Fruit fly (Drosophila melanogaster) whole organism, embryonic: Measurements from ENCODE around the gene PGRP-LE.

Experiments used
- CG12155 ChIP-seq: fragments of 200-800 bp; sonication (Bioruptor generic); optimal IDR thresholded peaks from 3 replicates; lab custom pipeline; 2016; ENCODE audit warnings: missing biosample characterization, missing genetic modification characterization
- CG1233 ChIP-seq: fragments of 200-800 bp; sonication (Bioruptor generic); optimal IDR thresholded peaks from 4 replicates; lab custom pipeline; 2018; ENCODE audit warnings: missing biosample characterization, mild to moderate bottlenecking, missing genetic modification characterization
- CG12942 ChIP-seq: fragments of 200-800 bp; sonication (Bioruptor generic); optimal IDR thresholded peaks from 3 replicates; lab custom pipeline; 2016; ENCODE audit warnings: missing biosample characterization, missing genetic modification characterization
- CG14667 ChIP-seq: fragments of 200-800 bp; sonication (Bioruptor generic); IDR thresholded peaks from 2 replicates; pipeline ENCODE4 v1.3.6; 2022; ENCODE audit warnings: missing biosample characterization, missing genetic modification characterization
- CG14710 ChIP-seq: fragments of 200-800 bp; sonication (Bioruptor generic); optimal IDR thresholded peaks from 3 replicates; lab custom pipeline; 2019; ENCODE audit warnings: missing biosample characterization, mild to moderate bottlenecking, missing genetic modification characterization, moderate library complexity
- CG15073 ChIP-seq: fragments of 200-800 bp; sonication (Bioruptor generic); optimal IDR thresholded peaks from 2 replicates; lab custom pipeline; 2016; ENCODE audit warnings: missing biosample characterization, missing genetic modification characterization
- CG2202 ChIP-seq: fragments of 200-800 bp; sonication (Bioruptor generic); optimal IDR thresholded peaks from 2 replicates; lab custom pipeline; 2018; ENCODE audit warnings: missing biosample characterization, mild to moderate bottlenecking, missing genetic modification characterization
- CG31224 ChIP-seq: fragments of 200-800 bp; sonication (Bioruptor generic); IDR thresholded peaks from 2 replicates; pipeline ENCODE4 v1.3.6; 2022; ENCODE audit warnings: missing biosample characterization, missing genetic modification characterization
- CG31441 ChIP-seq: fragments of 200-800 bp; sonication (Bioruptor generic); IDR thresholded peaks from 2 replicates; pipeline ENCODE4 v1.3.6; 2022; ENCODE audit warnings: missing biosample characterization, missing genetic modification characterization
- CG3163 ChIP-seq: fragments of 200-800 bp; sonication (Bioruptor generic); optimal IDR thresholded peaks from 3 replicates; lab custom pipeline; 2016; ENCODE audit warnings: missing biosample characterization, missing genetic modification characterization
- CG4282 ChIP-seq: fragments of 200-800 bp; sonication (Bioruptor generic); optimal IDR thresholded peaks from 2 replicates; lab custom pipeline; 2016; ENCODE audit warnings: missing biosample characterization, missing genetic modification characterization
- CG4424 ChIP-seq: fragments of 200-800 bp; sonication (Bioruptor generic); optimal IDR thresholded peaks from 3 replicates; lab custom pipeline; 2016; ENCODE audit warnings: missing biosample characterization, missing genetic modification characterization
- CG7271 ChIP-seq: fragments of 200-800 bp; sonication (Bioruptor generic); optimal IDR thresholded peaks from 2 replicates; lab custom pipeline; 2018; ENCODE audit warnings: missing biosample characterization, mild to moderate bottlenecking, missing genetic modification characterization, moderate library complexity
- CG7745 ChIP-seq: fragments of 200-800 bp; sonication (Bioruptor generic); optimal IDR thresholded peaks from 2 replicates; lab custom pipeline; 2018; ENCODE audit warnings: missing biosample characterization, mild to moderate bottlenecking, missing genetic modification characterization, moderate library complexity
- CG8281 ChIP-seq: fragments of 200-800 bp; sonication (Bioruptor generic); optimal IDR thresholded peaks from 2 replicates; lab custom pipeline; 2018; ENCODE audit warnings: missing biosample characterization, mild to moderate bottlenecking, missing genetic modification characterization, moderate library complexity
- CG8359 ChIP-seq: fragments of 200-800 bp; sonication (Bioruptor generic); optimal IDR thresholded peaks from 2 replicates; lab custom pipeline; 2017; ENCODE audit warnings: missing biosample characterization, mild to moderate bottlenecking, missing genetic modification characterization, borderline replicate concordance
- CG9215 ChIP-seq: fragments of 200-800 bp; sonication (Bioruptor generic); IDR thresholded peaks from 2 replicates; pipeline ENCODE4 v1.3.6; 2022; ENCODE audit warnings: missing biosample characterization, missing genetic modification characterization
- CG9727 ChIP-seq: fragments of 200-800 bp; sonication (Bioruptor generic); optimal IDR thresholded peaks from 3 replicates; lab custom pipeline; 2017; ENCODE audit warnings: missing biosample characterization, mild to moderate bottlenecking, missing genetic modification characterization
- Dp ChIP-seq: fragments of 200-800 bp; sonication (Bioruptor generic); optimal IDR thresholded peaks from 2 replicates; lab custom pipeline; 2018; ENCODE audit warnings: missing biosample characterization, mild to moderate bottlenecking, missing genetic modification characterization, moderate library complexity
- Eip74EF ChIP-seq, 2 experiments: fragments of 200-800 bp in 1 of 2; fragments of >200 bp in 1 of 2; sonication (Bioruptor generic) in 1 of 2; optimal IDR thresholded peaks; 2 replicates each; lab custom pipeline; 2017 to 2019; ENCODE audit warnings: missing biosample characterization in 2 of 2, missing genetic modification characterization in 2 of 2, mild to moderate bottlenecking in 1 of 2, moderate library complexity in 1 of 2
- Fer1 ChIP-seq: fragments of 200-800 bp; sonication (Bioruptor generic); optimal IDR thresholded peaks from 2 replicates; lab custom pipeline; 2017; ENCODE audit warnings: missing biosample characterization, mild to moderate bottlenecking, missing genetic modification characterization
- HLH4C ChIP-seq: fragments of 200-800 bp; sonication (Bioruptor generic); IDR thresholded peaks from 3 replicates; pipeline ENCODE4 v1.3.6; 2022; ENCODE audit warnings: missing biosample characterization, missing genetic modification characterization; ENCODE audit not compliant: partially characterized antibody
- HmgZ ChIP-seq: fragments of 200-800 bp; sonication (Bioruptor generic); optimal IDR thresholded peaks from 2 replicates; lab custom pipeline; 2018; ENCODE audit warnings: missing biosample characterization, mild to moderate bottlenecking, missing genetic modification characterization
- MESR4 ChIP-seq: fragments of 200-800 bp; sonication (Bioruptor generic); optimal IDR thresholded peaks from 2 replicates; lab custom pipeline; 2018; ENCODE audit warnings: missing biosample characterization, mild to moderate bottlenecking, missing genetic modification characterization, moderate library complexity
- NC2β ChIP-seq: fragments of 200-800 bp; sonication (Bioruptor generic); optimal IDR thresholded peaks from 2 replicates; lab custom pipeline; 2016; ENCODE audit warnings: missing biosample characterization, missing genetic modification characterization
- Nf-YB ChIP-seq: fragments of 200-800 bp; sonication (Bioruptor generic); optimal IDR thresholded peaks from 3 replicates; lab custom pipeline; 2019; ENCODE audit warnings: missing biosample characterization, mild to moderate bottlenecking, missing genetic modification characterization, moderate library complexity
- Ptx1 ChIP-seq: fragments of 200-800 bp; sonication (Bioruptor generic); IDR thresholded peaks from 2 replicates; pipeline ENCODE4 v1.3.6; 2022; ENCODE audit warnings: missing biosample characterization, missing genetic modification characterization
- Spps ChIP-seq: fragments of 200-800 bp; sonication (Bioruptor generic); optimal IDR thresholded peaks from 2 replicates; lab custom pipeline; 2018; ENCODE audit warnings: missing biosample characterization, mild to moderate bottlenecking, missing genetic modification characterization
- Taf1 ChIP-seq: fragments of 200-800 bp; sonication (Bioruptor generic); IDR thresholded peaks from 2 replicates; pipeline ENCODE4 v1.3.6; 2022; ENCODE audit warnings: missing biosample characterization, missing genetic modification characterization
- Trl ChIP-seq, 3 experiments: fragments of >200 bp in 2 of 3; fragments of 200-800 bp in 1 of 3; sonication (Bioruptor generic) in 1 of 3; optimal IDR thresholded peaks; 2 replicates in 1 of 3; 3 replicates in 2 of 3; lab custom pipeline; 2016 to 2017; ENCODE audit warnings: missing biosample characterization in 1 of 3, missing genetic modification characterization in 1 of 3
- Usf ChIP-seq: fragments of 200-800 bp; sonication (Bioruptor generic); optimal IDR thresholded peaks from 2 replicates; lab custom pipeline; 2017; ENCODE audit warnings: missing genotype, missing biosample characterization, missing genetic modification characterization
- aop ChIP-seq: fragments of 200-800 bp; sonication (Bioruptor generic); IDR thresholded peaks from 2 replicates; pipeline ENCODE4 v1.3.6; 2022; ENCODE audit warnings: missing biosample characterization, missing genetic modification characterization
- ap ChIP-seq: fragments of 200-800 bp; sonication (Bioruptor generic); IDR thresholded peaks from 2 replicates; pipeline ENCODE4 v1.3.6; 2022; ENCODE audit warnings: missing biosample characterization, missing genetic modification characterization
- ci ChIP-seq: fragments of 200-800 bp; sonication (Bioruptor generic); IDR thresholded peaks from 3 replicates; pipeline ENCODE4 v1.3.6; 2022; ENCODE audit warnings: missing biosample characterization, missing genetic modification characterization
- dpn ChIP-seq, 2 experiments: fragments of 200-800 bp; sonication (Bioruptor generic); optimal IDR thresholded peaks; 3 replicates each; lab custom pipeline; 2016; ENCODE audit warnings: missing biosample characterization in 2 of 2, missing genetic modification characterization in 2 of 2
- fru ChIP-seq: fragments of >200 bp; optimal IDR thresholded peaks from 2 replicates; lab custom pipeline; 2017
- grau ChIP-seq: fragments of 200-800 bp; optimal IDR thresholded peaks from 3 replicates; lab custom pipeline; 2019; ENCODE audit warnings: missing biosample characterization, mild to moderate bottlenecking, missing genetic modification characterization, moderate library complexity
- inv ChIP-seq: fragments of 200-800 bp; sonication (Bioruptor generic); IDR thresholded peaks from 2 replicates; pipeline ENCODE4 v1.3.6; 2022; ENCODE audit warnings: missing biosample characterization, missing genetic modification characterization; ENCODE audit not compliant: partially characterized antibody
- jing ChIP-seq: fragments of 200-800 bp; sonication (Bioruptor generic); optimal IDR thresholded peaks from 2 replicates; lab custom pipeline; 2018; ENCODE audit warnings: missing biosample characterization, mild to moderate bottlenecking, missing genetic modification characterization
- kah ChIP-seq: fragments of 200-800 bp; sonication (Bioruptor generic); optimal IDR thresholded peaks from 2 replicates; lab custom pipeline; 2018; ENCODE audit warnings: missing biosample characterization, mild to moderate bottlenecking, missing genetic modification characterization
- lola ChIP-seq, 3 experiments: fragments of >200 bp in 2 of 3; fragments of 200-800 bp in 1 of 3; sonication (Bioruptor generic) in 1 of 3; optimal IDR thresholded peaks; 2 replicates each; lab custom pipeline; 2017 to 2019; ENCODE audit warnings: missing biosample characterization in 3 of 3, missing genetic modification characterization in 3 of 3, mild to moderate bottlenecking in 1 of 3, moderate library complexity in 1 of 3
- mam ChIP-seq: fragments of 200-800 bp; sonication (Bioruptor generic); optimal IDR thresholded peaks from 3 replicates; lab custom pipeline; 2016; ENCODE audit warnings: missing biosample characterization, missing genetic modification characterization
- nau ChIP-seq: fragments of 200-800 bp; sonication (Bioruptor generic); optimal IDR thresholded peaks from 3 replicates; lab custom pipeline; 2017; ENCODE audit warnings: missing biosample characterization, mild to moderate bottlenecking, missing genetic modification characterization, missing genetic modification reagents
- oc ChIP-seq: fragments of 200-800 bp; sonication (Bioruptor generic); optimal IDR thresholded peaks from 2 replicates; lab custom pipeline; 2018; ENCODE audit warnings: missing biosample characterization, mild to moderate bottlenecking, missing genetic modification characterization, moderate library complexity
- psq ChIP-seq: fragments of 200-800 bp; sonication (Bioruptor generic); optimal IDR thresholded peaks from 2 replicates; lab custom pipeline; 2017; ENCODE audit warnings: missing biosample characterization, missing genetic modification characterization
- rib ChIP-seq: fragments of 200-800 bp; sonication (Bioruptor generic); IDR thresholded peaks from 2 replicates; pipeline ENCODE4 v1.3.6; 2022; ENCODE audit warnings: missing biosample characterization, missing genetic modification characterization
- ttk ChIP-seq: fragments of 200-800 bp; sonication (Bioruptor generic); IDR thresholded peaks from 2 replicates; pipeline ENCODE4 v2.1.2; 2022; ENCODE audit warnings: missing biosample characterization, missing genetic modification characterization
- z ChIP-seq: fragments of 200-800 bp; sonication (Bioruptor generic); IDR thresholded peaks from 3 replicates; pipeline ENCODE4 v1.3.6; 2022; ENCODE audit warnings: missing biosample characterization, missing genetic modification characterization
- zen2 ChIP-seq: fragments of 200-800 bp; sonication (Bioruptor generic); IDR thresholded peaks from 3 replicates; pipeline ENCODE4 v1.3.6; 2022; ENCODE audit warnings: missing biosample characterization, missing genetic modification characterization; ENCODE audit not compliant: partially characterized antibody

PGRP-LE gene

dm6 chrX:15802880-15803650, 615 bp downstream of the PGRP-LE start (continued):
- no peak for TF ChIP-seq CG3163
- no peak for TF ChIP-seq HmgZ (tag; lab: Kevin White, UChicago)
- no peak for TF ChIP-seq Dp (GFP tag; lab: Kevin White, UChicago)
- TF ChIP-seq nau, result no peak
- TF ChIP-seq Usf (GFP tag; lab: Kevin White, UChicago), result no peak
- TF ChIP-seq dpn (GFP tag; optimal IDR thresholded peaks at IDR 0.05; lab: Kevin White, UChicago), result peak in 1 of 2 experiments; percentile 14
- no peak; the same call in 2 of the 3 replicates for TF ChIP-seq ci (GFP tag; lab: Robert Waterston, UW)
- TF ChIP-seq Eip74EF (GFP tag; optimal IDR thresholded peaks at IDR 0.05; lab: Kevin White, UChicago), result no peak
- peak; percentile 39 for TF ChIP-seq Ptx1
- no peak for TF ChIP-seq CG8281
- TF ChIP-seq kah (GFP tag; lab: Kevin White, UChicago), result no peak
- TF ChIP-seq Nf-YB (GFP tag; lab: Kevin White, UChicago), result peak; percentile 75
- TF ChIP-seq lola (GFP tag; optimal IDR thresholded peaks at IDR 0.05; lab: Kevin White, UChicago), result no peak
- no peak for TF ChIP-seq CG7745
- TF ChIP-seq aop (GFP tag; lab: Robert Waterston, UW), result no peak
- TF ChIP-seq CG1233 (GFP tag; lab: Kevin White, UChicago), result no peak
- TF ChIP-seq CG12155 (GFP tag; lab: Kevin White, UChicago), result no peak
- peak; percentile 22 for TF ChIP-seq MESR4 (GFP tag; lab: Kevin White, UChicago)
- no peak for TF ChIP-seq z (GFP tag; lab: Robert Waterston, UW)
- TF ChIP-seq CG8359 (GFP tag; lab: Kevin White, UChicago), result no peak
- TF ChIP-seq ttk (GFP tag; lab: Robert Waterston, UW), result no peak
- peak; percentile 15 for TF ChIP-seq mam (GFP tag; lab: Kevin White, UChicago)
- TF ChIP-seq Taf1 (GFP tag; lab: Robert Waterston, UW), result no peak
- TF ChIP-seq ap (GFP tag; lab: Robert Waterston, UW), result no peak
- TF ChIP-seq CG15073 (GFP tag; lab: Kevin White, UChicago), result no peak
- no peak for TF ChIP-seq CG31224 (GFP tag; lab: Robert Waterston, UW)
- no peak for TF ChIP-seq CG4424
- peak; percentile 6 for TF ChIP-seq Fer1 (GFP tag; lab: Kevin White, UChicago)
- TF ChIP-seq oc (tag; lab: Kevin White, UChicago), result no peak
- no peak for TF ChIP-seq CG4282 (GFP tag; lab: Kevin White, UChicago)
- no peak for TF ChIP-seq Trl (optimal IDR thresholded peaks at IDR 0.05; lab: Kevin White, UChicago)
- no peak for TF ChIP-seq Trl (GFP tag; optimal IDR thresholded peaks at IDR 0.05; lab: Kevin White, UChicago)
- TF ChIP-seq zen2, result peak; percentile 69
- TF ChIP-seq NC2β (GFP tag; lab: Kevin White, UChicago), result no peak
- TF ChIP-seq psq, result no peak
- TF ChIP-seq CG9727 (GFP tag; lab: Kevin White, UChicago), result no peak
- TF ChIP-seq CG7271 (tag; lab: Kevin White, UChicago), result no peak
- peak; percentile 70 for TF ChIP-seq inv (GFP tag; lab: Robert Waterston, UW)
- TF ChIP-seq Spps (tag; lab: Kevin White, UChicago), result no peak
- TF ChIP-seq CG12942, result no peak
- no peak for TF ChIP-seq rib (GFP tag; lab: Robert Waterston, UW)
- no peak for TF ChIP-seq jing (GFP tag; lab: Kevin White, UChicago)
- TF ChIP-seq CG14710 (tag; lab: Kevin White, UChicago), result peak; percentile 28
- TF ChIP-seq fru (lab: Kevin White, UChicago), result no peak
- TF ChIP-seq CG14667 (GFP tag; lab: Robert Waterston, UW), result no peak
- no peak for TF ChIP-seq CG9215 (GFP tag; lab: Robert Waterston, UW)
- no peak for TF ChIP-seq CG31441 (GFP tag; lab: Robert Waterston, UW)
- no peak for TF ChIP-seq CG2202 (tag; lab: Kevin White, UChicago)
- peak; percentile 70 for TF ChIP-seq HLH4C (GFP tag; lab: Robert Waterston, UW)
- TF ChIP-seq grau (tag; lab: Kevin White, UChicago), result peak; percentile 37
